Worm (Caenorhabditis elegans): ENCODE data around the gene rfs-1.

DNA sequence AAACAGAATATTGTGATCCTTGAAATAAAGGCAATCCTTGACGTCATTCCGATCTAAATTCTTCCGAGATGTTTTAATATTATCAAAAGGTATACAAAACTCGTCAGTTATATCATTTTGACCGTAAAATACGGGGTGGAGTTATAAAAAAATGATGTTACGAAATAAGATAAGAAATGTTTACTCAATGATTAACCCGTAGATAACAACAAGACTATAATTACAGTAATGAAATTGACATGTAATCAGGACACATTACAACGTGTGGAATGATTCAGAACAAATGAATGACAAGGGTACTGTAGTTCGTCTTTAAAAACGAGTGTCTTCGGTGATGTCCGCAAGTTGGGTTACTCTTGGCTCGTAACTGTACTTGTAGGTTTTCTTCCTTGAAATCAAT is 11.5 kb downstream of the rfs-1 start, which contains the start of gene tsp-2:
- TF ChIP-seq ttx-3 (tag; optimal IDR thresholded peaks at IDR 0.05) (no peak), pros-1 (tag; optimal IDR thresholded peaks at IDR 0.05) (no peak), pqm-1 (tag; optimal IDR thresholded peaks at IDR 0.05) (no peak), dmd-4 (tag; optimal IDR thresholded peaks at IDR 0.05; ENCODE audit: borderline replicate concordance) (no peak), tbx-2 (tag; optimal IDR thresholded peaks at IDR 0.05) (no peak)

Measured in whole organism, late embryonic.